Fruit fly (Drosophila melanogaster): ENCODE measurements around the gene CG31789.

Gene CG31789

DNA sequence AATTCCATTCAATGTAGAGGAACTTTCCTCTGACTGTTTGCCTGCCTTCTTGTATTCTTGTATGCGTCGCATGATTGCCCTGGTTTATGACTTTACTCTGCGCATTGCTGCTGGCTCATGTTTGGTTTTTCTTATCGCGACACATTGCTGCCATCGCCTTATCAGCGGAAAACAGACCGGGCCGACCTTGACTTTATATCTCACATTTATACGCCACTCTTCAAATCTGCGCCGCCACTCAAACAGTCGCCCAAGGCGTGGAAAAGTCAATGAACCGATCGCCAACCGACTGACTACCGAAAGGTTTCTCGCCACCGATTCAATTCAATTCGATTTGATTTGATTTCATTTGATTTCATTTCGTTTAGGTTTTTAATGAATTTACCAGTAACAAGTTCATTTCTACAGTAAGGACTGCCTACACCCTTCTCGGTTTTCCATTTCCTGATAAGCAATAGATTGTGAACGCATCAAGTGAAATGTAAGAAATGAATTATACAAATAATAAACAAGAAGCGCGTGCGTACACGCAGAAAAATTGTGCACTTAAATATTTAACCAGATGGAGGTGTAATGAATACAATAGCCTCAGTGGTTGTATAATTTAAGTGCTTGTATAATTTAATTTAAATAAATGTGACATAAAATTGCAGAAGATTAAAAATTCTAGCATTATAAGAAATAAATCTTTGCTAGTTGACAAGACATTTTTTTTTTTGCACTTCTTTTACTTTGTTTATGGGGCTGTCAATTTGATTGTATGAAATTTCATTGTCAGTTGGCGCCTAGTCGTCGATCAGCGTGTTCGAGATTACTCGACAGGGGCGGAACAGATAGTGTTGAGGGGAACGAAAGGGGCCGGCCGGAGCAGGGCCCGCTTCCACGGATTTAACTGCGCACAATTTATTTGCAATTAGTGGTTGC, 39.2 kb upstream of the CG31789 start (continued):
- TF ChIP-seq Ets65A (GFP tag) (no peak), jumu (GFP tag; optimal IDR thresholded peaks at IDR 0.05) (no peak), pb (GFP tag; optimal IDR thresholded peaks at IDR 0.05) (no peak), CG5180 (GFP tag; optimal IDR thresholded peaks at IDR 0.05) (no peak), CG10979 (tag; optimal IDR thresholded peaks at IDR 0.05) (peak; percentile 34), ci (GFP tag; IDR thresholded peaks at IDR 0.05) (no peak), Kr (GFP tag; optimal IDR thresholded peaks at IDR 0.05) (no peak), CG31365 (tag; optimal IDR thresholded peaks at IDR 0.05) (no peak), gro (GFP tag; optimal IDR thresholded peaks at IDR 0.05) (no peak), jigr1 (GFP tag; IDR thresholded peaks at IDR 0.05) (no peak), Eip74EF (GFP tag; optimal IDR thresholded peaks at IDR 0.05) (no peak), CG4328 (GFP tag; optimal IDR thresholded peaks at IDR 0.05) (no peak), CG10366 (GFP tag; IDR thresholded peaks at IDR 0.05) (no peak), CG14014 (GFP tag; IDR thresholded peaks at IDR 0.05) (no peak), CTCF (GFP tag; optimal IDR thresholded peaks at IDR 0.05) (no peak), CG12155 (GFP tag; optimal IDR thresholded peaks at IDR 0.05) (peak; percentile 16), Sry-δ (GFP tag; optimal IDR thresholded peaks at IDR 0.05) (no peak), CG11560 (tag; IDR thresholded peaks at IDR 0.05) (no peak), BtbVII (GFP tag; optimal IDR thresholded peaks at IDR 0.05) (no peak), CG13296 (GFP tag; optimal IDR thresholded peaks at IDR 0.05) (no peak), Stat92E (GFP tag; optimal IDR thresholded peaks at IDR 0.05) (no peak), CG2202 (tag; optimal IDR thresholded peaks at IDR 0.05) (no peak), Nf-YC (tag; optimal IDR thresholded peaks at IDR 0.05) (no peak), crc (GFP tag; optimal IDR thresholded peaks at IDR 0.05) (no peak), HLHmδ (GFP tag; optimal IDR thresholded peaks at IDR 0.05) (no peak), Dfd (GFP tag; optimal IDR thresholded peaks at IDR 0.05) (no peak), D19A (tag; optimal IDR thresholded peaks at IDR 0.05) (peak; percentile 35), bigmax (GFP tag; optimal IDR thresholded peaks at IDR 0.05) (no peak), CG16813 (GFP tag; IDR thresholded peaks at IDR 0.05; ENCODE audit: partially characterized antibody) (peak; percentile 39; the same call in 1 of the 3 replicates), mam (GFP tag; optimal IDR thresholded peaks at IDR 0.05) (peak; percentile 21), CG10209 (GFP tag; optimal IDR thresholded peaks at IDR 0.05) (peak; percentile 56), Xrp1 (GFP tag; IDR thresholded peaks at IDR 0.05) (peak; percentile 60; the same call in 1 of the 2 replicates), kni (GFP tag; optimal IDR thresholded peaks at IDR 0.05) (no peak), lab (GFP tag; optimal IDR thresholded peaks at IDR 0.05) (peak; percentile 42), CG30020 (tag; optimal IDR thresholded peaks at IDR 0.05) (no peak), shn (GFP tag; optimal IDR thresholded peaks at IDR 0.05) (no peak), tgo (GFP tag; IDR thresholded peaks at IDR 0.05) (no peak), CG16779 (GFP tag; IDR thresholded peaks at IDR 0.05) (no peak), CG34422 (GFP tag; IDR thresholded peaks at IDR 0.05) (0 out of 3 replicates have a peak, but pooled peaks have one; percentile 15), stc (GFP tag; IDR thresholded peaks at IDR 0.05) (no peak), CG8290 (GFP tag; optimal IDR thresholded peaks at IDR 0.05) (no peak), CG8290 (tag; optimal IDR thresholded peaks at IDR 0.05) (peak in 1 of 2 experiments; percentile 7), CG10543 (GFP tag; optimal IDR thresholded peaks at IDR 0.05) (peak; percentile 64), Sry-β (GFP tag; optimal IDR thresholded peaks at IDR 0.05) (no peak), lola (GFP tag; optimal IDR thresholded peaks at IDR 0.05) (peak in 1 of 3 experiments; percentile 28), ind (GFP tag; optimal IDR thresholded peaks at IDR 0.05) (no peak), CG11247 (GFP tag; IDR thresholded peaks at IDR 0.05) (0 out of 2 replicates have a peak, but pooled peaks have one; percentile 16), CG7556 (GFP tag; optimal IDR thresholded peaks at IDR 0.05) (peak; percentile 32), CG4424 (GFP tag; optimal IDR thresholded peaks at IDR 0.05) (peak; percentile 13)
